Fruit fly (Drosophila melanogaster): ENCODE data around the gene CG9590.

CG9590 gene

dm6 chr3R:15806341-15806740, 19.8 kb downstream of the CG9590 start (continued):
- TF ChIP-seq Smox (GFP tag; optimal IDR thresholded peaks at IDR 0.05) (no peak), CG9139 (GFP tag; optimal IDR thresholded peaks at IDR 0.05) (no peak), Blimp-1 (GFP tag; optimal IDR thresholded peaks at IDR 0.05) (no peak), salr (GFP tag; optimal IDR thresholded peaks at IDR 0.05) (peak in 1 of 2 experiments; percentile 34), CG32006 (GFP tag; optimal IDR thresholded peaks at IDR 0.05) (peak; percentile 75), Eip93F (GFP tag; optimal IDR thresholded peaks at IDR 0.05) (no peak), CG8119 (GFP tag; IDR thresholded peaks at IDR 0.05) (peak; percentile 36; the same call in 2 of the 3 replicates), CG7368 (GFP tag; optimal IDR thresholded peaks at IDR 0.05) (no peak), spab (GFP tag; optimal IDR thresholded peaks at IDR 0.05) (no peak), Met (GFP tag; optimal IDR thresholded peaks at IDR 0.05) (peak; percentile 40), fkh (GFP tag; optimal IDR thresholded peaks at IDR 0.05) (no peak), pdm3 (GFP tag; optimal IDR thresholded peaks at IDR 0.05) (no peak), CG16779 (tag; optimal IDR thresholded peaks at IDR 0.05) (no peak), CG31627 (GFP tag; optimal IDR thresholded peaks at IDR 0.05) (no peak), fd85E (GFP tag; optimal IDR thresholded peaks at IDR 0.05) (no peak), CG1621 (tag; optimal IDR thresholded peaks at IDR 0.05) (no peak), Sox102F (GFP tag; optimal IDR thresholded peaks at IDR 0.05) (no peak), CG11902 (GFP tag; optimal IDR thresholded peaks at IDR 0.05) (no peak), CG8319 (GFP tag; optimal IDR thresholded peaks at IDR 0.05) (no peak), CG6276 (GFP tag; optimal IDR thresholded peaks at IDR 0.05) (no peak), fd59A (GFP tag; optimal IDR thresholded peaks at IDR 0.05) (no peak), Hr4 (GFP tag; optimal IDR thresholded peaks at IDR 0.05) (peak; percentile 47), lz (GFP tag; optimal IDR thresholded peaks at IDR 0.05) (peak; percentile 26), Sox14 (GFP tag; optimal IDR thresholded peaks at IDR 0.05) (no peak), Hr39 (GFP tag; optimal IDR thresholded peaks at IDR 0.05) (peak; percentile 5)

DNA sequence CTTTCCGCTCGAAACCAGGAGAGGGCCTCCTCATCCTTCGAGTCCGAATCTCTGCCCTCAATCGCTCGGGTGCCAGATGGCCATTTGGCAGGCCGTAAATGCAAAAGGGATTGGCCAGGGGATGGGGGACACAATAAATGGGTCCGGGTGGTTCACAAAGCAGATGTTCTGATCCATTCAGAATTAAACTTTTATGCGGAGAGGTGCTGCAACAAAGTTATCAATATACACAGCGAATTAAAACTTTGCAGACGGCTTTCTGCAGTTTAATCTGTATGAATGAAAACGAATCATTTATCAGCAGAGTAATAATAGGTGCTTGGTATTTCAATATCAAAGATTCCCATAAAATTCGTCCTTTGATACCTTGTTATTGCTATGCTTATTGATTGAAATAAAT, 20.8 kb downstream of the CG9590 start:
- TF ChIP-seq Ets96B (tag; optimal IDR thresholded peaks at IDR 0.05) (no peak), dac (GFP tag; optimal IDR thresholded peaks at IDR 0.05) (no peak), vri (GFP tag; optimal IDR thresholded peaks at IDR 0.05) (no peak), CG4318 (GFP tag; optimal IDR thresholded peaks at IDR 0.05) (no peak), Eip75B (GFP tag; optimal IDR thresholded peaks at IDR 0.05) (no peak), Met (GFP tag; optimal IDR thresholded peaks at IDR 0.05) (no peak), dsx (GFP tag; optimal IDR thresholded peaks at IDR 0.05; ENCODE audit: poor library complexity, severe bottlenecking) (peak; percentile 94), eg (GFP tag; IDR thresholded peaks at IDR 0.05) (no peak), CG8119 (GFP tag; IDR thresholded peaks at IDR 0.05) (no peak), acj6 (GFP tag; optimal IDR thresholded peaks at IDR 0.05) (no peak), CG6854 (GFP tag; optimal IDR thresholded peaks at IDR 0.05) (peak; percentile 39), CG1621 (tag; optimal IDR thresholded peaks at IDR 0.05) (peak; percentile 69), CG7368 (GFP tag; optimal IDR thresholded peaks at IDR 0.05) (no peak), pdm3 (GFP tag; optimal IDR thresholded peaks at IDR 0.05) (peak; percentile 1), Blimp-1 (GFP tag; optimal IDR thresholded peaks at IDR 0.05) (no peak), net (GFP tag; optimal IDR thresholded peaks at IDR 0.05) (peak; percentile 11), CG11902 (GFP tag; optimal IDR thresholded peaks at IDR 0.05) (no peak), spab (GFP tag; optimal IDR thresholded peaks at IDR 0.05) (no peak), CG11762 (GFP tag; optimal IDR thresholded peaks at IDR 0.05; ENCODE audit: insufficient read depth) (no peak), CG6163 (GFP tag; IDR thresholded peaks at IDR 0.05) (no peak), CG6792 (GFP tag; optimal IDR thresholded peaks at IDR 0.05) (no peak)

DNA sequence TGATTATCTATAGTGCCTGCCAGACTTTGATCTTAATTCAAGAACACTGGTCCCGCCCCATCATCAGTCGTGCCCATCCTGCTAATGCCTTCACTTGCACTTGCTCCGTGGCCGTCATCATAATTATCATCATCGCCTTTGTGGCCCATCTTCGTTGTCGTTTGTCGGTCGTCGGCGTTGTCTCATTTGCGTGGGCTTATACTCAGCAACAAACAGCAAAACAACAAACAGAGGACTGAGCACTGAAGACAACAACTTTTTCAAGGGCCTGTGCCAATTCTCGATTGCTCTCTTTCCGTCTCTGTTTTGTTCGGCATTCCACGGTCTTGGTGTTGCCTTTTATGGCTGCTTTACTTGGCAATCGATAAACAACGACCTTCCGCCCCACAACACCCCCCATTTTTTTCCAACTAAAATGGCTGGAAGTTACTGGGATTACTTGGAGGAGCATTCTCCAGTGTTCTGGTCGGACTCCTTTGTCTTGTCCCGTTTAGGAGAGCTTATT, 21.4 kb downstream of the CG9590 start:
- TF ChIP-seq Blimp-1 (GFP tag; optimal IDR thresholded peaks at IDR 0.05), result peak; percentile 41
- no peak for TF ChIP-seq net (GFP tag; optimal IDR thresholded peaks at IDR 0.05)
- TF ChIP-seq CG6163 (GFP tag; IDR thresholded peaks at IDR 0.05), result 0 out of 3 replicates have a peak, but pooled peaks have one; percentile 17

Measured in whole organism, prepupa.